Fruit fly (Drosophila melanogaster) whole organism, wandering third instar larva: ENCODE measurements around the gene Ask1.

ENCODE experiments used
- GATAd ChIP-seq: sonication (Bioruptor generic); optimal IDR thresholded peaks from 2 replicates; lab custom pipeline; 2016; ENCODE audit warnings: missing biosample characterization, missing genetic modification characterization
- ey ChIP-seq: fragments of 200-800 bp; sonication (Bioruptor generic); optimal IDR thresholded peaks from 2 replicates; lab custom pipeline; 2016; ENCODE audit warnings: missing biosample characterization, missing genetic modification characterization
- pan ChIP-seq: fragments of >200 bp; optimal IDR thresholded peaks from 2 replicates; lab custom pipeline; 2017

DNA sequence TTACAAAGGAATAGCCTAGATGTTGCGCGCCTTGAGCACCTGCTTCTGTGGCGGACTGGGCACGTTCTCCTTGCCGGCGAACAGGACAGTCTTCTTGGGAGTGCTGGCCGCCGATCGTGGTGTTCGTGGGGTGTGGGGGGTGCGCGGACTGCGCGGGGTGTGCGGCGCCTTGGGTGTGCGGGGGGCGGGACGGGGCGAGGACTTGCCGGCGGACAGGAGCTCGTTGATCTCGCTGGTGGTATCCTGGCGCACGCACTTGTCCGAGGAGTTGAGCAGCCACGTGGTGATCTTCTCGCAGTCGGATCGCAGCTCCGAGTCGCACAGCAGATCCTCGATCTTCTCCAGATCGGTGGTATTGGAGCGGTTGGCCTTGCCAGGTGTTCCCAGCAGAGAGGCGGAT lies 52.6 kb downstream of the Ask1 start:
- no peak for TF ChIP-seq ey
- no peak for TF ChIP-seq pan (lab: Kevin White, UChicago)
- no peak for TF ChIP-seq GATAd
